Fruit fly (Drosophila melanogaster): Measurements from ENCODE around the gene Cdc23.

The Cdc23 gene

DNA sequence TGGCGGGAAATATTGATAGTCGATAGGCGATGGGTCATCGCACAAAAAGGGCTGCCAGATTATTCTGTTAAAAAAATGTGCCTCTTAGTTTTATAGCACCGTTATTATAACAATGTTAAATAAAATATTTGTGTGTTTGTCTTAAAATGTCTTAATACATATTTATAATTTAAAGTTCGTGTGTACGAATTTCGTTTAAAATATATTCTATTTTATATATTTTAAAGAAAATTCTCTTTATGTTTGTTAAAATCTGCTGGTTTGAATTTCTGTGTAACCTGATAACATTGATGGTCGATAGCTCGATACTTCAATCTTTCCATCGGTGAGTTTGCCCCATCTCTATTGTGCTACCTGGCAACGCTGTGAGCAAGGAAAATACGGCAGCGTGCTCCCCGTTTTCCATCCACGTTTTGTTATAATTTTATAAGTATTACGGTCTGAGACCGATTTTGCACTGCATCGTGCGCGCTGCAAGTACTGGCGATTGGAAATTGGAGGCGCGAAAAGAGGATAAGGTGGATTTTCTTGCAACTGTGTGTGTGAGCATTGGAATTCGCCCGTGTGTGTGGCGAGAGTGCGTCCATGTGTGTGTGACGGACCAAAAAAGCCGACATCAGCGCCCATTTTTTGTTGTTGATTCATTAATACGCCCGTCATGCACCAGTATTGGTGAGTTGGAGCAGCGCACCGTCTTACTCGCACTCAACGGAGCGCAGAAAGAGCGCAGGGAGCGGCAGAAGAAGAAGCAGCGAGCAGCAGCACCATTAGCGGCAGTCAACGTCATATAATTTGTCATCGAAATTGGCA is 42.2 kb upstream of the Cdc23 start, which contains the start of the genes CG10949 and Arpc2:
TSS of gene CG10949 (minus strand) at position 165 of the 810 bp plus-strand sequence.
TSS of gene Arpc2 (plus strand) at position 304 of the 810 bp plus-strand sequence.
- TF ChIP-seq Dif (GFP tag; optimal IDR thresholded peaks at IDR 0.05; ENCODE audit: partially characterized antibody): peak; percentile 80
- TF ChIP-seq Mio (GFP tag; optimal IDR thresholded peaks at IDR 0.05): no peak
- no peak for TF ChIP-seq Hr78 (GFP tag; optimal IDR thresholded peaks at IDR 0.05)
- TF ChIP-seq pan (optimal IDR thresholded peaks at IDR 0.05): no peak
- TF ChIP-seq Rel (GFP tag; optimal IDR thresholded peaks at IDR 0.05): no peak
- peak; percentile 7 for TF ChIP-seq Rel (tag; optimal IDR thresholded peaks at IDR 0.05)
- no peak for TF ChIP-seq sage (GFP tag; optimal IDR thresholded peaks at IDR 0.05)
- TF ChIP-seq Jra (GFP tag; optimal IDR thresholded peaks at IDR 0.05): no peak
- no peak for TF ChIP-seq Abd-B (GFP tag; optimal IDR thresholded peaks at IDR 0.05)
- no peak for TF ChIP-seq lola (GFP tag; optimal IDR thresholded peaks at IDR 0.05)
- TF ChIP-seq N (GFP tag; optimal IDR thresholded peaks at IDR 0.05): peak; percentile 62
- TF ChIP-seq Hr83 (GFP tag; optimal IDR thresholded peaks at IDR 0.05; ENCODE audit: poor library complexity, severe bottlenecking): peak; percentile 71
- no peak for TF ChIP-seq rgr (GFP tag; optimal IDR thresholded peaks at IDR 0.05)
- TF ChIP-seq jim (GFP tag; optimal IDR thresholded peaks at IDR 0.05): no peak
- no peak for TF ChIP-seq CrebA (GFP tag; optimal IDR thresholded peaks at IDR 0.05; ENCODE audit: borderline replicate concordance)
- peak; percentile 27 for TF ChIP-seq CG9705 (GFP tag; optimal IDR thresholded peaks at IDR 0.05)
- TF ChIP-seq dsf (GFP tag; optimal IDR thresholded peaks at IDR 0.05; ENCODE audit: borderline replicate concordance): peak; percentile 38
- TF ChIP-seq Vsx2 (GFP tag; optimal IDR thresholded peaks at IDR 0.05; ENCODE audit: partially characterized antibody): no peak
- peak; percentile 11 for TF ChIP-seq br (GFP tag; optimal IDR thresholded peaks at IDR 0.05)
- no peak for TF ChIP-seq sv (GFP tag; optimal IDR thresholded peaks at IDR 0.05)
- peak; percentile 13 for TF ChIP-seq h (GFP tag; optimal IDR thresholded peaks at IDR 0.05)
- TF ChIP-seq GATAd (GFP tag; optimal IDR thresholded peaks at IDR 0.05): no peak
- TF ChIP-seq dl (GFP tag; optimal IDR thresholded peaks at IDR 0.05; ENCODE audit: insufficient read depth in 1 of 2, partially characterized antibody in 2 of 2): peak; percentile 40 to 73
- no peak for TF ChIP-seq tai (GFP tag; optimal IDR thresholded peaks at IDR 0.05)
- TF ChIP-seq dmrt93B (GFP tag; optimal IDR thresholded peaks at IDR 0.05): peak; percentile 46
- TF ChIP-seq HLH106 (tag; optimal IDR thresholded peaks at IDR 0.05): peak; percentile 78
- no peak for TF ChIP-seq brk (GFP tag; optimal IDR thresholded peaks at IDR 0.05)
- TF ChIP-seq Dfd (GFP tag; optimal IDR thresholded peaks at IDR 0.05): no peak
- no peak for TF ChIP-seq ey (GFP tag; optimal IDR thresholded peaks at IDR 0.05)
- TF ChIP-seq usp (GFP tag; optimal IDR thresholded peaks at IDR 0.05): no peak
- TF ChIP-seq OdsH (GFP tag; optimal IDR thresholded peaks at IDR 0.05): peak; percentile 4
- TF ChIP-seq psq (GFP tag; optimal IDR thresholded peaks at IDR 0.05): peak; percentile 2
- peak; percentile 34 for TF ChIP-seq Hnf4 (GFP tag; optimal IDR thresholded peaks at IDR 0.05)
- no peak for TF ChIP-seq woc (GFP tag; optimal IDR thresholded peaks at IDR 0.05)
- TF ChIP-seq fru (GFP tag; optimal IDR thresholded peaks at IDR 0.05): peak; percentile 12
- no peak for TF ChIP-seq Myc (optimal IDR thresholded peaks at IDR 0.05)
- TF ChIP-seq Sp1 (GFP tag; optimal IDR thresholded peaks at IDR 0.05): peak; percentile 14
- TF ChIP-seq CG32264 (GFP tag; optimal IDR thresholded peaks at IDR 0.05): no peak
- TF ChIP-seq foxo (GFP tag; optimal IDR thresholded peaks at IDR 0.05): peak in 1 of 2 experiments; percentile 55

DNA sequence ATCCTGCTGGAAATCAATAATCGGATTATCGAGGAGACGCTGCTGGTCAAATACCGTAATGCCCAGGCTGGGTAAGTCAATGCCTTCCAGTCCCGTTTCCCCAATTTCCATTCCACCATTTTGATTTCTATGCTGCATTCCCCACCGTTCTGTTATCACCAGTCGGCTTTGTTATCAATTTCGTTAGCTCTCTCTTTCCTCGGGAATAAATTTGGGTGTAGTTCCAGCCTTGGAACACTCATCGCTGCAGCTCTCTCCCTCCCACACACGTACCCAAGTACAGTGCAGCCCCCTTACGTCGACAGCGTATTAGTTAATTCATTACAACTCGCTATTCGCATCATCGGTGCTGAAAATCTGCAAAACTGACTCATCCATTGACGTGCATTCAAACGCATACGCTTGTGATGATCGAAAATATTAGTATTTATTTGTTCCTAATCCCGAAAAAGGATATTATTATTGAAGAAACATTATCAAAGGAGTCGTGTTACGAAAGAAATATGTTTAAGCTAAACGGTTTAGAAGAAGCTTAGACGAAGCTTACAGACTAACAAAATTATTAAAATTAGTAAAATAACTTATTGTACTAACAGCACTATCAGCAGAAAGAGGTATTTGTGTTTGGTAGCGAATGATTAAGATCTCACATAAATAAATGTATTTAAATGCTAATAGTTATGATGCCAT is 41.4 kb upstream of the Cdc23 start:
- peak; percentile 33 for TF ChIP-seq HLH106 (tag; optimal IDR thresholded peaks at IDR 0.05)
- peak; percentile 18 for TF ChIP-seq sage (GFP tag; optimal IDR thresholded peaks at IDR 0.05)
- no peak for TF ChIP-seq jim (GFP tag; optimal IDR thresholded peaks at IDR 0.05)
- TF ChIP-seq Hnf4 (GFP tag; optimal IDR thresholded peaks at IDR 0.05): peak; percentile 18
- no peak for TF ChIP-seq dsf (GFP tag; optimal IDR thresholded peaks at IDR 0.05; ENCODE audit: borderline replicate concordance)
- peak; percentile 65 for TF ChIP-seq psq (GFP tag; optimal IDR thresholded peaks at IDR 0.05)
- TF ChIP-seq foxo (GFP tag; optimal IDR thresholded peaks at IDR 0.05): peak in 1 of 2 experiments; percentile 38
- TF ChIP-seq N (GFP tag; optimal IDR thresholded peaks at IDR 0.05): no peak
- TF ChIP-seq h (GFP tag; optimal IDR thresholded peaks at IDR 0.05): peak; percentile 12
- TF ChIP-seq woc (GFP tag; optimal IDR thresholded peaks at IDR 0.05): peak; percentile 7
- peak; percentile 46 for TF ChIP-seq fru (GFP tag; optimal IDR thresholded peaks at IDR 0.05)
- peak; percentile 23 for TF ChIP-seq ey (GFP tag; optimal IDR thresholded peaks at IDR 0.05)
- TF ChIP-seq GATAd (GFP tag; optimal IDR thresholded peaks at IDR 0.05): peak; percentile 86
- TF ChIP-seq brk (GFP tag; optimal IDR thresholded peaks at IDR 0.05): peak; percentile 16
